Fruit fly (Drosophila melanogaster) whole organism, pupa: Measurements from ENCODE around the gene mah.

Experiments used
- CG10348 ChIP-seq: fragments of 200-800 bp; sonication (Bioruptor generic); IDR thresholded peaks from 2 replicates; pipeline ENCODE4 v1.3.6; 2022; ENCODE audit warnings: missing biosample characterization, missing genetic modification characterization
- CG12605 ChIP-seq: fragments of 200-800 bp; sonication (Bioruptor generic); IDR thresholded peaks from 2 replicates; pipeline ENCODE4 v1.3.6; 2022; ENCODE audit warnings: missing biosample characterization, missing genetic modification characterization
- CG13204 ChIP-seq: fragments of 200-800 bp; sonication (Bioruptor generic); optimal IDR thresholded peaks from 2 replicates; lab custom pipeline; 2018; ENCODE audit warnings: missing biosample characterization, mild to moderate bottlenecking, missing genetic modification characterization, moderate library complexity
- CG14655 ChIP-seq: fragments of 200-800 bp; sonication (Bioruptor generic); optimal IDR thresholded peaks from 3 replicates; lab custom pipeline; 2017; ENCODE audit warnings: mild to moderate bottlenecking, missing biosample characterization, missing genetic modification reagents, missing genetic modification characterization
- CG15710 ChIP-seq: fragments of 200-800 bp; sonication (Bioruptor generic); optimal IDR thresholded peaks from 2 replicates; lab custom pipeline; 2018; ENCODE audit warnings: missing biosample characterization, mild to moderate bottlenecking, missing genetic modification characterization, moderate library complexity
- CG17806 ChIP-seq: fragments of 200-800 bp; sonication (Bioruptor generic); optimal IDR thresholded peaks from 2 replicates; lab custom pipeline; 2018; ENCODE audit warnings: missing biosample characterization, mild to moderate bottlenecking, missing genetic modification characterization, moderate library complexity
- CG32121 ChIP-seq: fragments of 200-800 bp; sonication (Bioruptor generic); IDR thresholded peaks from 2 replicates; pipeline ENCODE4 v1.3.6; 2022; ENCODE audit warnings: missing biosample characterization, missing genetic modification characterization
- CG34367 ChIP-seq: fragments of 200-800 bp; sonication (Bioruptor generic); optimal IDR thresholded peaks from 2 replicates; lab custom pipeline; 2018; ENCODE audit warnings: missing biosample characterization, mild to moderate bottlenecking, missing genetic modification characterization
- CG4496 ChIP-seq: fragments of 200-800 bp; sonication (Bioruptor generic); IDR thresholded peaks from 3 replicates; pipeline ENCODE4 v1.3.6; 2022; ENCODE audit warnings: missing biosample characterization, missing genetic modification characterization
- CG8159 ChIP-seq: fragments of 200-800 bp; sonication (Bioruptor generic); optimal IDR thresholded peaks from 3 replicates; lab custom pipeline; 2018; ENCODE audit warnings: missing biosample characterization, mild to moderate bottlenecking, missing genetic modification characterization, moderate library complexity
- CG8301 ChIP-seq: fragments of 200-800 bp; sonication (Bioruptor generic); optimal IDR thresholded peaks from 2 replicates; lab custom pipeline; 2018; ENCODE audit warnings: missing biosample characterization, mild to moderate bottlenecking, missing genetic modification characterization
- CG9948 ChIP-seq: fragments of 200-800 bp; sonication (Bioruptor generic); optimal IDR thresholded peaks from 2 replicates; lab custom pipeline; 2018; ENCODE audit warnings: missing biosample characterization, mild to moderate bottlenecking, missing genetic modification characterization, moderate library complexity
- D1 ChIP-seq: fragments of 200-800 bp; sonication (Bioruptor generic); optimal IDR thresholded peaks from 2 replicates; lab custom pipeline; 2018; ENCODE audit warnings: missing biosample characterization, mild to moderate bottlenecking, missing genetic modification characterization, moderate library complexity
- EcR ChIP-seq: fragments of 200-800 bp; sonication (Bioruptor generic); optimal IDR thresholded peaks from 3 replicates; lab custom pipeline; 2019; ENCODE audit warnings: missing biosample characterization, missing genetic modification characterization, mild to moderate bottlenecking, moderate library complexity, missing genetic modification reagents
- Ets98B ChIP-seq: fragments of 200-800 bp; sonication (Bioruptor generic); IDR thresholded peaks from 2 replicates; pipeline ENCODE4 v1.3.6; 2022; ENCODE audit warnings: missing biosample characterization, missing genetic modification characterization
- Pif1A ChIP-seq: fragments of 200-800 bp; sonication (Bioruptor generic); optimal IDR thresholded peaks from 3 replicates; lab custom pipeline; 2016; ENCODE audit warnings: missing biosample characterization, missing genetic modification characterization
- Pif1B ChIP-seq: fragments of 200-800 bp; sonication (Bioruptor generic); optimal IDR thresholded peaks from 3 replicates; lab custom pipeline; 2016; ENCODE audit warnings: missing biosample characterization, missing genetic modification characterization
- Snoo ChIP-seq: fragments of 200-800 bp; sonication (Bioruptor generic); optimal IDR thresholded peaks from 3 replicates; lab custom pipeline; 2017; ENCODE audit warnings: missing biosample characterization, mild to moderate bottlenecking, missing genetic modification characterization, inconsistent platforms
- fd96Ca ChIP-seq: fragments of 200-800 bp; sonication (Bioruptor generic); IDR thresholded peaks from 3 replicates; pipeline ENCODE4 v1.3.6; 2022; ENCODE audit warnings: missing biosample characterization, missing genetic modification characterization
- gl ChIP-seq: fragments of 200-800 bp; sonication (Bioruptor generic); optimal IDR thresholded peaks from 2 replicates; lab custom pipeline; 2018; ENCODE audit warnings: missing biosample characterization, mild to moderate bottlenecking, missing genetic modification characterization
- rn ChIP-seq: fragments of 200-800 bp; sonication (Bioruptor generic); IDR thresholded peaks from 2 replicates; pipeline ENCODE4 v1.3.6; 2022; ENCODE audit warnings: missing biosample characterization, missing genetic modification characterization

Gene mah

DNA sequence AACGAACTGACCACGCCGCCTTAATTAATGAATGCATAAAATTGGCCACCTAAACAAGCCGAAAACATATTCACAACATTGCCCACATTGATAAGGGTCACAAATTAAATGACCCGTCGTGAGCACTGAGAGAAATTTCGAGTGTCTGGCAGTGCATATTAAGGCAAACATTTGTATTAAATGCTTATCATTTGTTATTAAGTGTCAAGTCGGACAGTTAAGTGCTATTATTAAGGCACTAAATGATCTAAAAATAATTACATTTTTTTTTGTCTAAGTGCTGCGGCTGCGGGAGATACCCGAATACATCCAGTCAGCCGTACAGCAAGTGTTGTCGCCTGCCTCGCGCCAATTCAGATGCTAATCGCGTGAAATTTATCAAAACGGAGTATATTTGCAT, 15.0 kb downstream of the mah start:
- TF ChIP-seq CG8301 (tag; lab: Kevin White, UChicago) (no peak), Snoo (peak; percentile 34), CG14655 (GFP tag; lab: Kevin White, UChicago) (no peak), rn (GFP tag; lab: Robert Waterston, UW) (no peak), CG4496 (no peak), Pif1B (GFP tag; lab: Kevin White, UChicago) (no peak), CG12605 (no peak), CG8159 (tag; lab: Kevin White, UChicago) (no peak), CG13204 (no peak), CG17806 (tag; lab: Kevin White, UChicago) (peak; percentile 1), D1 (tag; lab: Kevin White, UChicago) (no peak), EcR (GFP tag; lab: Kevin White, UChicago) (no peak), fd96Ca (GFP tag; lab: Robert Waterston, UW) (no peak)

DNA sequence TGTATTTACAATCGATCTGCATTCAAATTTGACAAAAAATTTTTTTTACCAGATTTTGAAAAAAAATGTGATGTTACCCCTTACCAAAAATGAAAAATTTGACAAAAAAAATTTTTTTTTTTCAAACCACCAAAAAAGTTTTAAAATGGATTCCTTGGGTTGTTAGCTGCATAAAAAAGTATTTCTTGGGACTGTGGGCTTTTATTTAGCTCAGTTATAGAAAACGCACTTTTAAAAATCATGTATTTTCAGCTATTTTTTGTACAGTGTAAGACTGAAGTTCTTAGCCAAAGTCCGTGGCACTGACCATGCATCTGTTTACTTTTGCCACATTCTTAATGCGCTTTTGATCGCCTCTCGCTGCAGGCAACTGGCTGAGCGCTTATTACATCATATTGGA, 18.0 kb downstream of the mah start:
- peak; percentile 6 for TF ChIP-seq CG8159 (tag; lab: Kevin White, UChicago)
- no peak for TF ChIP-seq D1 (tag; lab: Kevin White, UChicago)
- TF ChIP-seq CG15710 (tag; lab: Kevin White, UChicago): no peak
- peak; percentile 47 for TF ChIP-seq CG14655 (GFP tag; lab: Kevin White, UChicago)
- peak; percentile 30 for TF ChIP-seq CG8301 (tag; lab: Kevin White, UChicago)
- TF ChIP-seq CG17806 (tag; lab: Kevin White, UChicago): no peak
- TF ChIP-seq CG9948 (tag; lab: Kevin White, UChicago): peak; percentile 39
- TF ChIP-seq, all 21 proteins: peak for 4

DNA sequence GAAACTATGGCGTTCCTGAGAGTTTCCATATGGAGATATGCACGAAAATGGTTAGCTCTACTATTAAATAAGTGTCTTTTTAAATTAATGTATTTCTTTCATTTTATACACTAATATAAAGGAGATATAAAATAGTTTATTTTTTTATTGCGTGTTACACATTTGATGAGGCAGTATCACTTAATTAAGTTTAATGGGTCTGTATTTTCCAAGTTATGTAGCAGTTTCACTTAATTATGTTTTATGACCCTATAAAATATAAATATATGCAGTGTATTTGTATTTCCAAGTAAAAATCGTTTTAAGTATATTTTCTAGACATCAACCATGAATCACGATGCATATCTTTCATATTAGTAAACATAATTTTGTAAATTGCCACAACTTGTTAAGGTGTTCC, 19.1 kb downstream of the mah start:
- TF ChIP-seq CG8301 (tag; lab: Kevin White, UChicago) (peak; percentile 18), D1 (tag; lab: Kevin White, UChicago) (no peak), CG10348 (no peak), CG14655 (GFP tag; lab: Kevin White, UChicago) (peak; percentile 56), Pif1B (GFP tag; lab: Kevin White, UChicago) (no peak)
- TF ChIP-seq, all 21 proteins: peak for 2

DNA sequence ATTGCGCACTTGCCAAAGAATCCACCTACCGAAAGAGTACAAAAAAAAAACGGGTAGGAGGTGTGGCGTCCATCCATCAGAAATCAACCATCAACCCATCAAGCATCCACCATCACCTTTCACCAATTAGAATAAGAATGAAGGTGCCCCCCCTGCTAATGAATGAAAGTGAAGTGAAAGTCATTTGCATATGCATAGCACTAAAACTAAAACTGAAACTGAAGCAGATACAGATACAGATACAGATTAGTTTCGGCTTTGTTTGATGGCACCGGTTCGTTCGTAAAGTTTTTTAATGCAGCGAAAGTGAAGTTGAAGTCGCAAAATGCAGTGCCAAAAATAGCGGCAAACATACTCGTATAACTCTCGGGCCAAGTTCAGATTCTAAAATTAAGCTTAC, 20.6 kb downstream of the mah start:
- TF ChIP-seq CG10348 (no peak), CG13204 (no peak), gl (no peak), CG34367 (tag; lab: Kevin White, UChicago) (no peak), CG4496 (no peak), D1 (tag; lab: Kevin White, UChicago) (no peak), CG32121 (GFP tag; lab: Robert Waterston, UW) (no peak), CG15710 (tag; lab: Kevin White, UChicago) (no peak)
- TF ChIP-seq, all 21 proteins: peak for 0

DNA sequence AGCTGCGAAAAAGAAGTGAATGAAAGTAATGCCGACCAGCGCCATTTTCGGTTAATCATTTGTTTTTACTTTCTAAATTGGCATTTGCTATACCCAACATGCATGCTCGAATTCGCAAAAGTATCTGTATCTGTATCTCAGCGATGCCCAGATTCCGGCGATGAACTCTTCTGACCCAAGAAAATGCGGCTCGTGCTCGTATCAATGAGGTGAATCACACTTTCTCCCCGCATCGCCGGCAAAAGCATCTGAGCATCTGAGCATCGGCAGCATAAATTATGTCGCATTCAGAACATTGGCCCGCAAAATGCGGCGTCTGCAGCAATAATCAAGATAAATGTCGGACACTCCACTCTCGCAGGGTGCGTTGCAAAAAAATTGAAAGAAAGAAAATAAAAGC, 21.5 kb downstream of the mah start:
- TF ChIP-seq CG34367 (tag; lab: Kevin White, UChicago): no peak

DNA sequence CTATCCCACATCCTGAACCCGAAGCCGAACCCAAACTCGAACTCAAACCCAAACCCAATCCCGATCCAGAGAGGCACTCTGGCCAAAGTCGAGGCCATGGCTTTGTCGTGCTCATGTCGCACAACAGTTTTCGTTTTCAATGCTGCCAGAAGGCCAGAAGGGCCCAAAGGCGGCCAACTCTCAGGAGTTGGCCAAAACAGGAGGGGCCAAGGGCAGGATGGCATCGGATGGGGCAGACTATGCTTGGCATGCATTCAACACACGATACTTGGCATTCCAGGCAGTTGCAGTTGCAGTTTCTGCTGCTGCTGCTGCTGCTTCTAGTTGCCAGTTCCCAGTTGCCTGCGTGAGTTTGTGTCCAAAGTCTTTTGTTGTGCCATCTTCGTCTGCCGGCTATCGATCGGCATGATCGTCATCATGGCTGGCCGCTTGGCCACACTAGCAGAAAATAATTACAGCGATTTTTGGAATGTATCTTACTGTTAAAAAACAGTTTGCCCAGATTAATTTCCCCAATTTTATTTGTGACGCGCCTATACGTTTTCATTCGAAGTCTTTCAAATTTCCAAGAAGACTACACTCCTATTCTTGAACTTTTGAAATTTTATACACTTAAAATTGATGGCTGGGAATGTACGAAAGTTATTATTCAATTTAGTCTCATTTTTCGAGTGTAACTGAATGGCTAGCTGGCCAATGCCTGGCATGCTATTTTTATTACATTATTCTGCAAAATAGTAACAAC, 23.1 kb downstream of the mah start:
- TF ChIP-seq Snoo (no peak), CG34367 (tag; lab: Kevin White, UChicago) (peak; percentile 75), CG14655 (GFP tag; lab: Kevin White, UChicago) (peak; percentile 67), CG4496 (no peak), CG9948 (tag; lab: Kevin White, UChicago) (peak; percentile 79), Pif1A (GFP tag; lab: Kevin White, UChicago) (peak; percentile 46), CG32121 (GFP tag; lab: Robert Waterston, UW) (no peak), D1 (tag; lab: Kevin White, UChicago) (peak; percentile 63), gl (peak; percentile 1), Ets98B (GFP tag; lab: Robert Waterston, UW) (no peak), fd96Ca (GFP tag; lab: Robert Waterston, UW) (no peak), CG8159 (tag; lab: Kevin White, UChicago) (peak; percentile 74), CG17806 (tag; lab: Kevin White, UChicago) (peak; percentile 79), rn (GFP tag; lab: Robert Waterston, UW) (no peak), CG10348 (no peak), CG15710 (tag; lab: Kevin White, UChicago) (peak; percentile 66), CG12605 (no peak), CG8301 (tag; lab: Kevin White, UChicago) (peak; percentile 22), CG13204 (no peak), Pif1B (GFP tag; lab: Kevin White, UChicago) (peak; percentile 48), EcR (GFP tag; lab: Kevin White, UChicago) (peak; percentile 6)
